Worm (Caenorhabditis elegans) whole organism, L4 larva: ENCODE data around the gene F40G9.17.

Experiments used
- daf-8 ChIP-seq: fragments of 200-800 bp; sonication (Bioruptor generic); IDR thresholded peaks from 2 replicates; pipeline ENCODE4 v1.3.6; 2022; ENCODE audit warnings: missing genetic modification characterization, missing compliant biosample characterization
- jun-1 ChIP-seq: fragments of 150-350 bp; optimal IDR thresholded peaks from 2 replicates; lab custom pipeline; 2014; ENCODE audit warnings: missing biosample characterization, missing genetic modification reagents, missing genetic modification characterization
- nhr-237 ChIP-seq: sonication (generic microtip); optimal IDR thresholded peaks from 2 replicates; lab custom pipeline; 2017; ENCODE audit warnings: missing biosample characterization, missing genetic modification characterization
- saeg-2 ChIP-seq: fragments of 200-800 bp; sonication (Bioruptor generic); IDR thresholded peaks from 2 replicates; pipeline ENCODE4 v1.3.6; 2022; ENCODE audit warnings: missing genetic modification reagents, missing genetic modification characterization, missing compliant biosample characterization
- ztf-11 ChIP-seq: fragments of 150-350 bp; optimal IDR thresholded peaks from 2 replicates; lab custom pipeline; 2014; ENCODE audit warnings: missing biosample characterization, missing genetic modification characterization

DNA sequence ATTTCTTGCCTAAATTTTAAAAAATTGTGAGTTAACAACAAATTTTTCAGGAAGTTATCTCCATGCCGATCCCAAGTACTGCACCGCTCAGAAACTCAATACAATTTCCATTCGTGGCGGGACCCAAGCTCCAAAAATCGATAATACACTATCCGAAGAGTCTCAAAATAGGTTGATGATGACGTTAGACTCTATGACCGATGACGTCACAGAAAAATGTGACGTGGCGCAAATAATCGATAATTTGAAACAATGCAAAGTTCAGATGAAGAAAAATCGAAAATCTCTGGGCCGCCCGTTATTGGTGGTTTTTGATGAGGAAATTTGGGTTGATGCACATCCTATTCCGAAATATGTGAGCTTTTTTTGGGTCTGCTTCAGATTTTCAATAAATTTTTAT lies 9.9 kb upstream of the F40G9.17 start:
- TF ChIP-seq saeg-2 (GFP tag; lab: Robert Waterston, UW) (no peak), nhr-237 (tag; lab: Kevin White, UChicago) (no peak), daf-8 (GFP tag; lab: Robert Waterston, UW) (no peak), jun-1 (tag; lab: Kevin White, UChicago) (no peak), ztf-11 (tag; lab: Kevin White, UChicago) (no peak)
